Worm (Caenorhabditis elegans): Measurements from ENCODE around the gene sem-5.

The sem-5 gene

DNA sequence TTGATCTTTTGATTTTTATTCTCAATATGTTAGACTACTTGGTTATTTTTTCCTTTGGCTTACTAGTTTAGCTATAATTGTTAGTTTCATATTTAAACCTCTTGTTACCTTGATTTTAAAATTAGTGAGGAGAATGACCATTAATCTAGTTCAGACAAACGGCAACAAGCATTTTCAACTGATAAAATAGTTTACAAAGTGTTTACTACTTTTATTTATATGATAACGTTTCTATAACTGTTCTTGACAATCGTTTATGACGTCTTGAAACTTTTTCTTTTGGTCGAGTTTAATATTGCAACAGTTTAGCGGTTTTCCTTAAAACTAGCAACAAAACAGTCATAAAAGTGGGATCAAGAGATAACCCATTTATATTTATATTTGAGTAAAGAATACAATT lies 14.2 kb upstream of the sem-5 start:
- TF ChIP-seq dve-1 (tag; optimal IDR thresholded peaks at IDR 0.05; ENCODE audit: insufficient read depth) (peak; percentile 23), egl-27 (tag; optimal IDR thresholded peaks at IDR 0.05) (no peak), lim-7 (GFP tag; IDR thresholded peaks at IDR 0.05) (no peak), pqm-1 (tag; optimal IDR thresholded peaks at IDR 0.05) (peak; percentile 35), daf-16 (GFP tag; optimal IDR thresholded peaks at IDR 0.05) (no peak), daf-16 (tag; optimal IDR thresholded peaks at IDR 0.05) (peak; percentile 93), unc-62 (GFP tag; optimal IDR thresholded peaks at IDR 0.05 in 1 of 2) (peak in 1 of 2 experiments; percentile 7), unc-62 (tag; optimal IDR thresholded peaks at IDR 0.05) (no peak)

DNA sequence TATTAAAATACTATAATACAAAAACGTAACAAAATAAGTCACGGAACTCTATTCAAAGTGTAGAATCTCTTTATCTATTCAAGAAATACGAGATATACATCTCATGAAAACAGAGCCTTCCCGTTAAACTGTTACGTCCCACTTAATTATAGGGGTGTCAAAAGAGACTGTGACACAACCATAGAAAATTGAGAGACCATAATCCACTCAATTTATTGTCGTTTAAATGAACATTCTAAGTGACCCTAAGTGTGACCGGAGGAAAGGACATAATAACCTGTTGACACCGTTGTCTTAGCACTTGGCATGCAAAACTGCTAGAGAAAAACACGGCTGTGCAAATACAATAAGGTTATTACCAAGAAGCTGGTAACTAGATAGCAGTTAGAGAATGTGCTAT lies 7.0 kb upstream of the sem-5 start:
- TF ChIP-seq gei-8 (GFP tag; optimal IDR thresholded peaks at IDR 0.05) (no peak), nhr-111 (GFP tag; optimal IDR thresholded peaks at IDR 0.05) (no peak), lir-3 (tag; optimal IDR thresholded peaks at IDR 0.05) (no peak), ceh-62 (tag; optimal IDR thresholded peaks at IDR 0.05) (no peak), zfp-2 (tag; optimal IDR thresholded peaks at IDR 0.05) (no peak), hlh-11 (tag; optimal IDR thresholded peaks at IDR 0.05) (no peak), nhr-77 (tag; optimal IDR thresholded peaks at IDR 0.05) (no peak), duxl-1 (tag; optimal IDR thresholded peaks at IDR 0.05; ENCODE audit: poor library complexity) (no peak), madf-9 (GFP tag; conservative IDR thresholded peaks at IDR 0.05) (no peak), dpl-1 (GFP tag; optimal IDR thresholded peaks at IDR 0.05) (no peak), pha-4 (GFP tag; IDR thresholded peaks at IDR 0.05) (no peak), pha-4 (tag; optimal IDR thresholded peaks at IDR 0.05) (no peak), lin-13 (GFP tag; optimal IDR thresholded peaks at IDR 0.05) (no peak)

DNA sequence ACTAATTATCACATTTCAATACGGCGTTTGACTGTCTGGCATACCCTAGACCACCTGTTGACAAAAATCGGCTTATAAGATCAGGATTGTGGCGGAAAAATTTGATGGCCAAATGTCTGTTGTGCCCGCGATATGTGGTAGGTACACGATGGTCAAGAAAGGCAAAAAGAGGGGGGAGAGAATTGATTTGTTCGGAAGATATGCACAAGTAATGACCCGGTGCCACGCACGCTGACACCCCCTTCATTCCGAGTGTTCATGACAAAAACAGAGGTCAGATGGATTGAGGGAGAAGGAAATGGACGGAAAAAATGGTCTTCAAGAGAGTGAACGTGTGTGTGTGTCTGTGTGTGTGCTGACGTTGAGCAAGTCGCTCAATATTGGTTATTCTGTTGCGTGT lies 3.9 kb upstream of the sem-5 start:
- no peak for TF ChIP-seq madf-5 (GFP tag; IDR thresholded peaks at IDR 0.05)
- peak; percentile 28 for TF ChIP-seq hlh-30 (tag; optimal IDR thresholded peaks at IDR 0.05; ENCODE audit: insufficient read depth)
- peak; percentile 88 for TF ChIP-seq aha-1 (tag)
- TF ChIP-seq arid-1 (GFP tag; conservative IDR thresholded peaks at IDR 0.05): no peak
- TF ChIP-seq unc-62 (GFP tag; optimal IDR thresholded peaks at IDR 0.05 in 1 of 2): peak in 1 of 2 experiments; percentile 84
- TF ChIP-seq unc-62 (tag; optimal IDR thresholded peaks at IDR 0.05): no peak
- no peak for TF ChIP-seq saeg-2 (GFP tag; IDR thresholded peaks at IDR 0.05)
- TF ChIP-seq skn-1 (tag; optimal IDR thresholded peaks at IDR 0.05): no peak

DNA sequence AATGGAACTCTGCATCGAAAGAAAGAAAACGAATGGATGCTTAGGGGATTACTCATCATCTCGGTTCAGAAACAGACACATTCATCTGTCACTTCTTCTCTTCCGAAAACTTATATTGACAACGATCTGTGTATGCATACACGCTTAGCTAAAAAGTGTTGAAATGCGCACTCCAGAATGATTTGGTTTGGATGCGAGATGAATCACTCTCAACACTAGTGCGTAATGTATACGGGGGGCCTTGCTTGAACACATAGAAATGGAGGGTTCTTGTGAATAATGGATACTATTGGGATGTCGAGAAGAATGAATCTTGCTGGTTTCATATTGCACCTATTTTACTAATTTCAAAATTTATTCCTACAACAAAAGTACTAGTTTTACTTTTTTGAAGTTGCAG lies 2.5 kb upstream of the sem-5 start:
- peak in 1 of 2 experiments; percentile 97 for TF ChIP-seq unc-62 (GFP tag; optimal IDR thresholded peaks at IDR 0.05 in 1 of 2)
- TF ChIP-seq unc-62 (tag; optimal IDR thresholded peaks at IDR 0.05): no peak
- no peak for TF ChIP-seq aly-2 (tag; optimal IDR thresholded peaks at IDR 0.05)
- TF ChIP-seq daf-19 (GFP tag; conservative IDR thresholded peaks at IDR 0.05): 0 out of 2 replicates have a peak, but pooled peaks have one; percentile 15
- no peak for TF ChIP-seq duxl-1 (tag; optimal IDR thresholded peaks at IDR 0.05; ENCODE audit: poor library complexity)

DNA sequence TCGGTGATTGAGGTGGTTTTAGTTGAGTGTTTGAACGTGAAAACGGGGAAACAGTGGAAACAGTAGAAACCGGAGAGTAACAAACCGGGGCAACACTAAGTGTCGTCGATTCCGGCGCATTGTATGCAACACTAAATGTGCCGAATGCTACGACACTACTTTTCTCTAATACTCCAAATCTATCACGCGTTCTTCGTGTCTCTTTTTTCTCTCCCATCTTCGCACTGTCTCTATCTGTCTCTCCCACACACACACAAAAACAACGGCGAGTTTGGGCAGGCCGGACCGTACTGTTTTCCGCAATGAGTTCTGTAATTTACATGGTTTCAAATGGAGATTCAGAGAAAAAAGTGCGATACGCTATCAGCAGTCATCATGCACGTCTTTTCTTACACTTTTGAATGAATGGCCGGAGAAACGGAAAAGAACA lies 548 bp upstream of the sem-5 start:
- TF ChIP-seq hlh-11 (tag; optimal IDR thresholded peaks at IDR 0.05) (peak; percentile 98), skn-1 (tag; optimal IDR thresholded peaks at IDR 0.05) (no peak), nhr-11 (tag; optimal IDR thresholded peaks at IDR 0.05) (no peak), snpc-4 (tag; optimal IDR thresholded peaks at IDR 0.05) (no peak), nhr-77 (tag; optimal IDR thresholded peaks at IDR 0.05) (peak; percentile 83), F37D6.2 (tag; optimal IDR thresholded peaks at IDR 0.05) (no peak), T26A8.4 (GFP tag; IDR thresholded peaks at IDR 0.05) (no peak), ceh-20 (GFP tag; IDR thresholded peaks at IDR 0.05) (peak; percentile 35; the same call in 1 of the 2 replicates), ceh-44 (GFP tag; IDR thresholded peaks at IDR 0.05) (no peak), ceh-32 (tag; optimal IDR thresholded peaks at IDR 0.05; ENCODE audit: poor library complexity) (no peak), dmd-6 (GFP tag; IDR thresholded peaks at IDR 0.05) (peak; percentile 96), mes-2 (tag; optimal IDR thresholded peaks at IDR 0.05; ENCODE audit: poor library complexity, severe bottlenecking) (peak; percentile 32), lsy-2 (tag; optimal IDR thresholded peaks at IDR 0.05) (peak; percentile 39 to 58), daf-16 (GFP tag; optimal IDR thresholded peaks at IDR 0.05) (peak in 1 of 2 experiments; percentile 71), daf-16 (tag; optimal IDR thresholded peaks at IDR 0.05) (peak; percentile 98), R02D3.7 (tag; optimal IDR thresholded peaks at IDR 0.05) (no peak), zip-2 (tag; optimal IDR thresholded peaks at IDR 0.05) (no peak), madf-9 (GFP tag; conservative IDR thresholded peaks at IDR 0.05) (no peak), saeg-2 (GFP tag; IDR thresholded peaks at IDR 0.05) (peak; percentile 65; the same call in 1 of the 2 replicates), spr-3 (GFP tag; optimal IDR thresholded peaks at IDR 0.05) (no peak), ceh-28 (tag; optimal IDR thresholded peaks at IDR 0.05) (no peak), madf-5 (GFP tag; IDR thresholded peaks at IDR 0.05) (no peak), sdz-12 (GFP tag; optimal IDR thresholded peaks at IDR 0.05) (no peak)
